Worm (Caenorhabditis elegans) whole organism, late embryonic: Measurements from ENCODE around the gene F19F10.14.

Source experiments
- C08G9.2 ChIP-seq: sonication (generic microtip); optimal IDR thresholded peaks from 2 replicates; lab custom pipeline; 2016; ENCODE audit warnings: mild to moderate bottlenecking, missing genetic modification characterization, moderate library complexity, missing compliant biosample characterization
- F13H6.1 ChIP-seq: sonication (generic microtip); optimal IDR thresholded peaks from 2 replicates; lab custom pipeline; 2016; ENCODE audit warnings: missing genetic modification characterization, missing compliant biosample characterization
- K02D7.2 ChIP-seq: sonication (generic microtip); optimal IDR thresholded peaks from 2 replicates; lab custom pipeline; 2017; ENCODE audit warnings: mild to moderate bottlenecking, missing genetic modification characterization, missing compliant biosample characterization
- T23F11.4 ChIP-seq: fragments of 200-800 bp; sonication (Bioruptor generic); optimal IDR thresholded peaks from 2 replicates; lab custom pipeline; 2018; ENCODE audit warnings: mild to moderate bottlenecking, missing genetic modification characterization, missing compliant biosample characterization
- Y22D7AL.16 ChIP-seq: sonication (generic microtip); optimal IDR thresholded peaks from 2 replicates; lab custom pipeline; 2016; ENCODE audit warnings: missing genetic modification characterization, missing compliant biosample characterization
- ceh-14 ChIP-seq: sonication (generic microtip); optimal IDR thresholded peaks from 2 replicates; lab custom pipeline; 2016; ENCODE audit warnings: missing genotype, missing genetic modification characterization, missing compliant biosample characterization
- ceh-19 ChIP-seq: fragments of 200-800 bp; sonication (Bioruptor generic); optimal IDR thresholded peaks from 2 replicates; lab custom pipeline; 2018; ENCODE audit warnings: mild to moderate bottlenecking, missing genetic modification characterization, missing compliant biosample characterization
- ceh-2 ChIP-seq: sonication (generic microtip); optimal IDR thresholded peaks from 2 replicates; lab custom pipeline; 2016; ENCODE audit warnings: missing genotype, missing genetic modification characterization, missing compliant biosample characterization
- ceh-24 ChIP-seq: sonication (generic microtip); optimal IDR thresholded peaks from 2 replicates; lab custom pipeline; 2016; ENCODE audit warnings: mild to moderate bottlenecking, missing genetic modification characterization, missing compliant biosample characterization
- ceh-31 ChIP-seq: sonication (generic microtip); optimal IDR thresholded peaks from 2 replicates; lab custom pipeline; 2016; ENCODE audit warnings: missing genetic modification characterization, missing compliant biosample characterization
- ceh-34 ChIP-seq: sonication (generic microtip); optimal IDR thresholded peaks from 2 replicates; lab custom pipeline; 2016; ENCODE audit warnings: mild to moderate bottlenecking, missing genetic modification characterization, missing compliant biosample characterization
- ceh-48 ChIP-seq: sonication (generic microtip); optimal IDR thresholded peaks from 2 replicates; lab custom pipeline; 2016; ENCODE audit warnings: missing genetic modification characterization, inconsistent platforms, missing compliant biosample characterization
- ceh-9 ChIP-seq: sonication (generic microtip); optimal IDR thresholded peaks from 2 replicates; lab custom pipeline; 2016; ENCODE audit warnings: mild to moderate bottlenecking, missing genetic modification characterization, inconsistent platforms, missing compliant biosample characterization
- che-1 ChIP-seq: sonication (generic microtip); optimal IDR thresholded peaks from 2 replicates; lab custom pipeline; 2016; ENCODE audit warnings: mild to moderate bottlenecking, missing genetic modification characterization, missing compliant biosample characterization
- dmd-4 ChIP-seq: sonication (generic microtip); optimal IDR thresholded peaks from 2 replicates; lab custom pipeline; 2016; ENCODE audit warnings: borderline replicate concordance, missing genetic modification characterization, missing compliant biosample characterization
- fax-1 ChIP-seq: sonication (generic microtip); optimal IDR thresholded peaks from 2 replicates; lab custom pipeline; 2016; ENCODE audit warnings: missing genotype, missing genetic modification characterization, missing compliant biosample characterization
- fkh-10 ChIP-seq: fragments of 150-350 bp; optimal IDR thresholded peaks from 2 replicates; lab custom pipeline; 2014; ENCODE audit warnings: missing biosample characterization, missing genetic modification reagents, missing genetic modification characterization
- fkh-6 ChIP-seq: sonication (generic microtip); optimal IDR thresholded peaks from 2 replicates; lab custom pipeline; 2016; ENCODE audit warnings: missing genetic modification characterization, missing compliant biosample characterization
- hlh-15 ChIP-seq: sonication (generic microtip); optimal IDR thresholded peaks from 2 replicates; lab custom pipeline; 2016; ENCODE audit warnings: missing genetic modification characterization, missing compliant biosample characterization
- hlh-6 ChIP-seq: sonication (generic microtip); optimal IDR thresholded peaks from 2 replicates; lab custom pipeline; 2016; ENCODE audit warnings: missing genotype, missing genetic modification characterization, missing compliant biosample characterization
- lin-11 ChIP-seq: fragments of 200-800 bp; sonication (Bioruptor generic); optimal IDR thresholded peaks from 2 replicates; lab custom pipeline; 2018; ENCODE audit warnings: mild to moderate bottlenecking, missing genetic modification characterization, missing compliant biosample characterization
- mec-3 ChIP-seq: sonication (generic microtip); optimal IDR thresholded peaks from 2 replicates; lab custom pipeline; 2016; ENCODE audit warnings: borderline replicate concordance, missing genetic modification characterization, missing compliant biosample characterization
- nfya-1 ChIP-seq: sonication (generic microtip); optimal IDR thresholded peaks from 2 replicates; lab custom pipeline; 2017; ENCODE audit warnings: missing genetic modification characterization, mild to moderate bottlenecking, missing compliant biosample characterization, antibody characterized with exemption, moderate library complexity
- odd-2 ChIP-seq: sonication (generic microtip); optimal IDR thresholded peaks from 2 replicates; lab custom pipeline; 2017; ENCODE audit warnings: antibody characterized with exemption, mild to moderate bottlenecking, missing genetic modification characterization, missing compliant biosample characterization
- pat-9 ChIP-seq: fragments of 200-800 bp; sonication (Bioruptor generic); optimal IDR thresholded peaks from 2 replicates; lab custom pipeline; 2018; ENCODE audit warnings: mild to moderate bottlenecking, missing genetic modification characterization, moderate library complexity, missing compliant biosample characterization
- pax-1 ChIP-seq: fragments of 150-350 bp; optimal IDR thresholded peaks from 2 replicates; lab custom pipeline; 2014; ENCODE audit warnings: missing biosample characterization, missing genetic modification characterization
- pha-4 ChIP-seq: fragments of 150-350 bp; optimal IDR thresholded peaks from 2 replicates; lab custom pipeline; 2018; ENCODE audit warnings: missing biosample characterization, missing genetic modification reagents, missing genetic modification characterization
- sdc-2 ChIP-seq: sonication (generic microtip); optimal IDR thresholded peaks from 2 replicates; lab custom pipeline; 2016; ENCODE audit warnings: missing genotype, missing genetic modification characterization, missing compliant biosample characterization
- sox-4 ChIP-seq: sonication (generic microtip); optimal IDR thresholded peaks from 2 replicates; lab custom pipeline; 2017; ENCODE audit warnings: mild to moderate bottlenecking, missing genetic modification characterization, inconsistent platforms, missing compliant biosample characterization
- syd-9 ChIP-seq: sonication (generic microtip); optimal IDR thresholded peaks from 2 replicates; lab custom pipeline; 2016; ENCODE audit warnings: mild to moderate bottlenecking, missing genetic modification characterization, moderate library complexity, missing compliant biosample characterization
- tbx-2 ChIP-seq: sonication (generic microtip); optimal IDR thresholded peaks from 2 replicates; lab custom pipeline; 2016; ENCODE audit warnings: missing genetic modification characterization, missing compliant biosample characterization
- tbx-7 ChIP-seq: sonication (generic microtip); optimal IDR thresholded peaks from 2 replicates; lab custom pipeline; 2016; ENCODE audit warnings: missing genotype, missing genetic modification characterization, missing compliant biosample characterization
- unc-3 ChIP-seq, 2 experiments: fragments of 200-800 bp in 1 of 2; sonication (Bioruptor generic) in 1 of 2; sonication (generic microtip) in 1 of 2; conservative IDR thresholded peaks in 1 of 2; optimal IDR thresholded peaks in 1 of 2; 2 replicates each; pipeline versions ENCODE4 v1.3.6 to Lab custom; 2016 to 2022; ENCODE audit warnings: missing compliant biosample characterization in 2 of 2, missing genetic modification characterization in 2 of 2, missing genetic modification reagents in 1 of 2
- unc-42 ChIP-seq: sonication (generic microtip); optimal IDR thresholded peaks from 2 replicates; lab custom pipeline; 2016; ENCODE audit warnings: missing genotype, missing genetic modification characterization, missing compliant biosample characterization
- unc-55 ChIP-seq: sonication (generic microtip); optimal IDR thresholded peaks from 2 replicates; lab custom pipeline; 2017; ENCODE audit warnings: missing biosample characterization, missing genetic modification reagents, missing genetic modification characterization
- unc-86 ChIP-seq: sonication (generic microtip); optimal IDR thresholded peaks from 2 replicates; lab custom pipeline; 2016; ENCODE audit warnings: missing genetic modification characterization, missing compliant biosample characterization
- zip-5 ChIP-seq: sonication (generic microtip); optimal IDR thresholded peaks from 2 replicates; lab custom pipeline; 2016; ENCODE audit warnings: missing genetic modification characterization, missing compliant biosample characterization
- ztf-16 ChIP-seq: sonication (generic microtip); optimal IDR thresholded peaks from 2 replicates; lab custom pipeline; 2017; ENCODE audit warnings: missing genetic modification characterization, missing compliant biosample characterization

F19F10.14 gene

DNA sequence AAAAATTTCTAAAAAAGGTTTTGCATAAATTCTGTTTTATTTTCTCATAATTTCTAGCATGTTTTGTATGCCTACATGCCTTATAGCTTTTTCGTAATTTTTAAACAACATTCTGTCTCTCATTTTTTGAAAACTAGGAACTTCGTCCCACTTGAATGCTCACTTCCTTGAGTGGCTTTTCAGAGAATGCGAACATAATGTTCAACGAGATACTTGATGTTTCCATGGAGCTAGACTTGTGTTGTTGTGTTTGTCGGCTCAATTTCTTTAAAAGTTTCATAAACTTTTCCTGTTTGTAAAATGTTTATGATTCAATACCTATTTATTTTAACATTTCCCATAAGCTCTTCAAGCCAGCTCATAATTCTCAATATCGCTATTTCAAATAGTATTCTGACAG, 34.0 kb upstream of the F19F10.14 start, which contains the start of gene clec-213:
clec-213 (plus strand) TSS at position 301 of the 400 bp plus-strand sequence.
- TF ChIP-seq hlh-6 (tag; lab: Kevin White, UChicago) (no peak), pax-1 (tag; lab: Kevin White, UChicago) (no peak), dmd-4 (tag; lab: Kevin White, UChicago) (no peak), mec-3 (tag; lab: Kevin White, UChicago) (no peak), ceh-19 (GFP tag; lab: Kevin White, UChicago) (no peak), unc-3 (GFP tag; conservative IDR thresholded peaks at IDR 0.05; lab: Robert Waterston, UW) (no peak), unc-3 (tag; optimal IDR thresholded peaks at IDR 0.05; lab: Kevin White, UChicago) (no peak), syd-9 (tag; lab: Kevin White, UChicago) (no peak), zip-5 (no peak), ceh-31 (tag; lab: Kevin White, UChicago) (no peak), sdc-2 (tag; lab: Kevin White, UChicago) (no peak), odd-2 (tag; lab: Kevin White, UChicago) (no peak), tbx-7 (tag; lab: Kevin White, UChicago) (no peak), pat-9 (tag; lab: Kevin White, UChicago) (no peak), ceh-9 (tag; lab: Kevin White, UChicago) (no peak), fkh-10 (GFP tag; lab: Kevin White, UChicago) (no peak), ceh-24 (no peak), Y22D7AL.16 (tag; lab: Kevin White, UChicago) (no peak), unc-42 (no peak)

DNA sequence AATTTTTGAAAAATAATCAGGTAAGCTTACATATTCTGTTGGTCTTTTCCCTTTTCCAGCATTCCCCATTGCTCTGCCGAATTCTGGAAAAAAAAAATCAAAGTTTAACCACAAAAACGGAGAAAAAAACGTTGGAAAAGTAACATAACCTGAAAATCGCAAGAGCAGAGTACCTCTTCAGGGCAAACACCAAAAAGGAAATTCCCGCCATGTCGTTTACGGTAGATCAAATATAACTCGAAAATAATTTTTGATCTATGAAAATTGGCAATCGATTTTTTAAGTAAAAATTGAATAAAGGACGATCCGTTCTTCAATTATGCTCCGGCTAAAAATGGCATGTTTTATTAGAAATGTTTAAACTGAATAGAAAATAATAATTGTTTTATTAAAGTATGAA, 32.5 kb upstream of the F19F10.14 start, which contains the start of gene C50E3.11:
C50E3.11 (minus strand) TSS at position 83 of the 400 bp plus-strand sequence.
- no peak for TF ChIP-seq pax-1 (tag; lab: Kevin White, UChicago)
- TF ChIP-seq tbx-2 (tag; lab: Kevin White, UChicago), result no peak
- TF ChIP-seq ztf-16, result no peak
- no peak for TF ChIP-seq hlh-15 (tag; lab: Kevin White, UChicago)
- no peak for TF ChIP-seq lin-11
- no peak for TF ChIP-seq pha-4 (tag; lab: Kevin White, UChicago)
- no peak for TF ChIP-seq unc-86 (tag; lab: Kevin White, UChicago)
- no peak for TF ChIP-seq hlh-6 (tag; lab: Kevin White, UChicago)
- TF ChIP-seq T23F11.4 (GFP tag; lab: Kevin White, UChicago), result no peak
- no peak for TF ChIP-seq ceh-31 (tag; lab: Kevin White, UChicago)
- no peak for TF ChIP-seq F13H6.1 (tag; lab: Kevin White, UChicago)
- TF ChIP-seq tbx-7 (tag; lab: Kevin White, UChicago), result no peak
- no peak for TF ChIP-seq ceh-14 (tag; lab: Kevin White, UChicago)
- no peak for TF ChIP-seq che-1 (tag; lab: Kevin White, UChicago)
- TF ChIP-seq ceh-34 (tag; lab: Kevin White, UChicago), result no peak

- TF ChIP-seq sdc-2 (tag; lab: Kevin White, UChicago) (no peak), F13H6.1 (tag; lab: Kevin White, UChicago) (no peak), ceh-48 (tag; lab: Kevin White, UChicago) (no peak), unc-86 (tag; lab: Kevin White, UChicago) (no peak), nfya-1 (tag; lab: Kevin White, UChicago) (no peak), fkh-6 (tag; lab: Kevin White, UChicago) (no peak), sox-4 (tag; lab: Kevin White, UChicago) (no peak), C08G9.2 (tag; lab: Kevin White, UChicago) (no peak), unc-55 (GFP tag; lab: Kevin White, UChicago) (no peak), pat-9 (tag; lab: Kevin White, UChicago) (no peak), fax-1 (no peak), ceh-31 (tag; lab: Kevin White, UChicago) (no peak), hlh-6 (tag; lab: Kevin White, UChicago) (no peak), T23F11.4 (GFP tag; lab: Kevin White, UChicago) (no peak), ceh-2 (tag; lab: Kevin White, UChicago) (no peak), K02D7.2 (tag; lab: Kevin White, UChicago) (no peak)
- TF ChIP-seq, all 69 proteins: peak for 0
Observed at ce11 chrV:7601443-7601842, 30.6 kb upstream of the F19F10.14 start, which contains the start of gene scl-26. Gene scl-26 (minus strand): TSS chrV:7601543.
